Worm (Caenorhabditis elegans): ENCODE measurements around the gene ergi-2.

DNA sequence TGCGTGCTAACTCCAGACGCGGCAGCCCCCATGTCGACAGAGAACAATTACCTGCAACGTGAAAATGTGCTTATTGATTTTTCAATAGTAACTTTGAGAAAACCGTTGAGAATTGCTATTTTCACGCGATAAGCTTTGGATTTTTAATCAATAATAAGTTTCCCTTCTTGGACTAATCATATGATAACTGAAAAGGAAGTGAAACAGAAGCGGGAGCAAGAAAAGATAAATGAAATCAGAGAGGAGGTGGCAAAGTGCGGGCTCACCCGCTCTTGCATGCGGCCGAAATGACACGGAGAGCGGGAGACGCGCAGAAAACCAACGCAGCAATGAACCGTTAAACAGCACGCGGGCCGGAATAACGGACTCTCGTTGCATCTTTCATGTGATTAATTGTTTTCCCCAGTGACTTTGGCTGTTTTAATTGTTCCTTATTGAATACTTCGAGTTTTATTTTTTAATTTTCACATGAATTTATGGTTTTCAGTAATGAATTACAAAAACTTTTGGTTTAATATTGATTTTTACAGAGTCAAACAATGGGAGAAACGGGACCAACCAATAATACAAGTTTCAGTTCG is 36.8 kb downstream of the ergi-2 start, which contains the start of the genes flwr-1 and tbc-1:
- TF ChIP-seq scrt-1 (GFP tag; IDR thresholded peaks at IDR 0.05) = no peak
- TF ChIP-seq ama-1 (optimal IDR thresholded peaks at IDR 0.05) = no peak
- TF ChIP-seq hmbx-1 (tag; optimal IDR thresholded peaks at IDR 0.05) = no peak
- TF ChIP-seq B0310.2 (tag; optimal IDR thresholded peaks at IDR 0.05) = no peak
- TF ChIP-seq tbx-37 (GFP tag; conservative IDR thresholded peaks at IDR 0.05) = no peak

Data from whole organism, early embryonic.